Worm (Caenorhabditis elegans) whole organism, young adult: Measurements from ENCODE around the gene nsy-7.

ENCODE experiments used
- F10E7.11 ChIP-seq: sonication (generic microtip); optimal IDR thresholded peaks from 2 replicates; lab custom pipeline; 2017; ENCODE audit warnings: mild to moderate bottlenecking, missing genetic modification characterization, moderate library complexity, missing compliant biosample characterization
- K11D2.4 ChIP-seq: fragments of 200-800 bp; sonication (Bioruptor generic); IDR thresholded peaks from 2 replicates; pipeline ENCODE4 v1.3.6; 2022; ENCODE audit warnings: missing genetic modification reagents, missing genetic modification characterization, missing compliant biosample characterization
- K12H6.12 ChIP-seq: fragments of 200-800 bp; sonication (Bioruptor generic); optimal IDR thresholded peaks from 2 replicates; lab custom pipeline; 2018; ENCODE audit warnings: mild to moderate bottlenecking, missing genetic modification characterization, missing compliant biosample characterization
- T26A5.8 ChIP-seq: sonication (generic microtip); optimal IDR thresholded peaks from 2 replicates; lab custom pipeline; 2016; ENCODE audit warnings: missing genetic modification characterization, missing compliant biosample characterization
- Y53F4B.3 ChIP-seq: fragments of 200-800 bp; sonication (Bioruptor generic); IDR thresholded peaks from 2 replicates; pipeline ENCODE4 v1.3.6; 2022; ENCODE audit warnings: missing genetic modification reagents, missing genetic modification characterization, missing compliant biosample characterization
- Y53G8AR.9 ChIP-seq: fragments of 200-800 bp; sonication (Bioruptor generic); conservative IDR thresholded peaks from 2 replicates; pipeline ENCODE4 v1.3.6; 2022; ENCODE audit warnings: missing genetic modification reagents, missing genetic modification characterization, missing compliant biosample characterization
- Y67H2A.10 ChIP-seq: fragments of 200-800 bp; sonication (Bioruptor generic); conservative IDR thresholded peaks from 2 replicates; pipeline ENCODE4 v1.3.6; 2022; ENCODE audit warnings: missing genetic modification reagents, missing genetic modification characterization, missing compliant biosample characterization
- Y79H2A.3 ChIP-seq: fragments of 200-800 bp; sonication (Bioruptor generic); conservative IDR thresholded peaks from 2 replicates; pipeline ENCODE4 v1.3.6; 2022; ENCODE audit warnings: missing genetic modification reagents, missing genetic modification characterization, missing compliant biosample characterization
- aptf-2 ChIP-seq: fragments of 200-800 bp; sonication (Bioruptor generic); conservative IDR thresholded peaks from 2 replicates; pipeline ENCODE4 v1.3.6; 2022; ENCODE audit warnings: missing genetic modification reagents, missing genetic modification characterization, missing compliant biosample characterization
- aptf-3 ChIP-seq: fragments of 200-800 bp; sonication (Bioruptor generic); IDR thresholded peaks from 2 replicates; pipeline ENCODE4 v1.3.6; 2022; ENCODE audit warnings: missing genetic modification characterization, missing compliant biosample characterization
- attf-5 ChIP-seq: fragments of 200-800 bp; sonication (Bioruptor generic); optimal IDR thresholded peaks from 2 replicates; lab custom pipeline; 2018; ENCODE audit warnings: mild to moderate bottlenecking, missing genetic modification characterization, missing compliant biosample characterization
- ceh-100 ChIP-seq: fragments of 200-800 bp; sonication (Bioruptor generic); IDR thresholded peaks from 2 replicates; pipeline ENCODE4 v1.3.6; 2022; ENCODE audit warnings: missing genetic modification reagents, missing genetic modification characterization, missing compliant biosample characterization
- ceh-27 ChIP-seq: fragments of 200-800 bp; sonication (Bioruptor generic); optimal IDR thresholded peaks from 2 replicates; lab custom pipeline; 2018; ENCODE audit warnings: mild to moderate bottlenecking, missing genetic modification characterization, moderate library complexity, missing compliant biosample characterization
- ceh-79 ChIP-seq: sonication (generic microtip); optimal IDR thresholded peaks from 2 replicates; lab custom pipeline; 2017; ENCODE audit warnings: mild to moderate bottlenecking, missing genetic modification characterization, missing compliant biosample characterization
- chd-7 ChIP-seq: sonication (generic microtip); optimal IDR thresholded peaks from 2 replicates; lab custom pipeline; 2016; ENCODE audit warnings: mild to moderate bottlenecking, missing genetic modification characterization, moderate library complexity, missing compliant biosample characterization
- dpff-1 ChIP-seq: sonication (generic microtip); optimal IDR thresholded peaks from 2 replicates; lab custom pipeline; 2017; ENCODE audit warnings: mild to moderate bottlenecking, missing genetic modification characterization, missing compliant biosample characterization
- dpl-1 ChIP-seq: fragments of 150-350 bp; optimal IDR thresholded peaks from 2 replicates; lab custom pipeline; 2014; ENCODE audit warnings: missing biosample characterization, missing genetic modification reagents, missing genetic modification characterization
- egl-44 ChIP-seq: fragments of 200-800 bp; sonication (Bioruptor generic); IDR thresholded peaks from 2 replicates; pipeline ENCODE4 v1.3.6; 2022; ENCODE audit warnings: missing genetic modification reagents, missing genetic modification characterization, missing compliant biosample characterization
- fkh-3 ChIP-seq: sonication (generic microtip); optimal IDR thresholded peaks from 2 replicates; lab custom pipeline; 2016; ENCODE audit warnings: mild to moderate bottlenecking, missing genetic modification characterization, missing compliant biosample characterization
- him-1 ChIP-seq: sonication (generic microtip); optimal IDR thresholded peaks from 2 replicates; lab custom pipeline; 2016; ENCODE audit warnings: missing genotype, missing genetic modification reagents, missing genetic modification characterization, missing compliant biosample characterization
- hmg-20 ChIP-seq: fragments of 200-800 bp; sonication (Bioruptor generic); IDR thresholded peaks from 2 replicates; pipeline ENCODE4 v1.3.6; 2022; ENCODE audit warnings: missing genetic modification reagents, missing genetic modification characterization, missing compliant biosample characterization
- hrde-1 ChIP-seq: sonication (generic microtip); optimal IDR thresholded peaks from 2 replicates; lab custom pipeline; 2016; ENCODE audit warnings: missing genetic modification characterization, mild to moderate bottlenecking, missing compliant biosample characterization, moderate library complexity, missing genotype, missing genetic modification reagents, borderline replicate concordance
- hsf-1 ChIP-seq: fragments of 200-800 bp; sonication (Bioruptor generic); IDR thresholded peaks from 2 replicates; pipeline ENCODE4 v1.3.6; 2022; ENCODE audit warnings: missing genetic modification reagents, missing genetic modification characterization, missing compliant biosample characterization
- lag-1 ChIP-seq: fragments of 200-800 bp; sonication (Bioruptor generic); IDR thresholded peaks from 2 replicates; pipeline ENCODE4 v1.3.6; 2022; ENCODE audit warnings: missing genetic modification reagents, missing genetic modification characterization, missing compliant biosample characterization
- let-526 ChIP-seq: fragments of 200-800 bp; sonication (Bioruptor generic); IDR thresholded peaks from 2 replicates; pipeline ENCODE4 v1.3.6; 2022; ENCODE audit warnings: missing genetic modification reagents, missing genetic modification characterization, missing compliant biosample characterization
- lin-35 ChIP-seq, 3 experiments: fragments of 150-350 bp in 2 of 3; sonication (generic microtip) in 1 of 3; optimal IDR thresholded peaks; 2 replicates each; lab custom pipeline; 2014 to 2018; ENCODE audit warnings: missing biosample characterization in 3 of 3, missing genetic modification characterization in 3 of 3, missing genetic modification reagents in 3 of 3
- lin-40 ChIP-seq: sonication (generic microtip); optimal IDR thresholded peaks from 2 replicates; lab custom pipeline; 2016; ENCODE audit warnings: missing genetic modification characterization, mild to moderate bottlenecking, missing compliant biosample characterization, missing genotype, missing genetic modification reagents
- madf-10 ChIP-seq: sonication (generic microtip); optimal IDR thresholded peaks from 2 replicates; lab custom pipeline; 2016; ENCODE audit warnings: mild to moderate bottlenecking, missing genetic modification characterization, missing compliant biosample characterization
- madf-6 ChIP-seq: fragments of 200-800 bp; sonication (Bioruptor generic); IDR thresholded peaks from 2 replicates; pipeline ENCODE4 v1.3.6; 2022; ENCODE audit warnings: missing genetic modification reagents, missing genetic modification characterization, missing compliant biosample characterization
- mcd-1 ChIP-seq: fragments of 200-800 bp; sonication (Bioruptor generic); IDR thresholded peaks from 2 replicates; pipeline ENCODE4 v1.3.6; 2022; ENCODE audit warnings: missing genetic modification reagents, missing genetic modification characterization, missing compliant biosample characterization
- mes-4 ChIP-seq: sonication (generic microtip); optimal IDR thresholded peaks from 2 replicates; lab custom pipeline; 2016; ENCODE audit warnings: missing genotype, missing genetic modification characterization, missing compliant biosample characterization
- nfyb-1 ChIP-seq: fragments of 200-800 bp; sonication (Bioruptor generic); IDR thresholded peaks from 2 replicates; pipeline ENCODE4 v1.3.6; 2022; ENCODE audit warnings: missing genetic modification reagents, missing genetic modification characterization, missing compliant biosample characterization
- nhr-120 ChIP-seq: fragments of 200-800 bp; sonication (Bioruptor generic); IDR thresholded peaks from 2 replicates; pipeline ENCODE4 v1.3.6; 2022; ENCODE audit warnings: missing genetic modification characterization, missing compliant biosample characterization
- nhr-80 ChIP-seq: sonication (generic microtip); optimal IDR thresholded peaks from 2 replicates; lab custom pipeline; 2016; ENCODE audit warnings: missing genetic modification characterization, missing compliant biosample characterization
- nhr-90 ChIP-seq: sonication (generic microtip); optimal IDR thresholded peaks from 2 replicates; lab custom pipeline; 2016; ENCODE audit warnings: missing genotype, mild to moderate bottlenecking, missing genetic modification characterization, missing compliant biosample characterization
- pbrm-1 ChIP-seq: fragments of 200-800 bp; sonication (Bioruptor generic); IDR thresholded peaks from 2 replicates; pipeline ENCODE4 v1.3.6; 2022; ENCODE audit warnings: missing genetic modification reagents, missing genetic modification characterization, missing compliant biosample characterization
- repo-1 ChIP-seq: sonication (generic microtip); optimal IDR thresholded peaks from 2 replicates; lab custom pipeline; 2017; ENCODE audit warnings: mild to moderate bottlenecking, missing genetic modification characterization, missing compliant biosample characterization
- rpc-1 ChIP-seq, 2 experiments: fragments of 150-350 bp in 1 of 2; sonication (generic microtip) in 1 of 2; optimal IDR thresholded peaks; 2 replicates each; lab custom pipeline; 2014 to 2018; ENCODE audit warnings: missing biosample characterization in 1 of 2, missing genetic modification characterization in 1 of 2, missing genetic modification reagents in 1 of 2, missing genotype in 1 of 2
- sdz-38 ChIP-seq: sonication (generic microtip); optimal IDR thresholded peaks from 2 replicates; lab custom pipeline; 2016; ENCODE audit warnings: missing genotype, missing genetic modification characterization, missing compliant biosample characterization
- snpc-4 ChIP-seq, 5 experiments: fragments of 150-350 bp in 1 of 5; sonication (generic microtip) in 4 of 5; optimal IDR thresholded peaks; 2 replicates each; lab custom pipeline; 2014 to 2018; ENCODE audit warnings: missing genetic modification characterization in 5 of 5, missing biosample characterization in 3 of 5, antibody characterized with exemption in 2 of 5, mild to moderate bottlenecking in 2 of 5, missing compliant biosample characterization in 2 of 5, missing genotype in 2 of 5, moderate library complexity in 2 of 5, missing genetic modification reagents in 1 of 5
- tbp1 ChIP-seq: fragments of 200-800 bp; sonication (Bioruptor generic); optimal IDR thresholded peaks from 2 replicates; lab custom pipeline; 2018; ENCODE audit warnings: mild to moderate bottlenecking, missing genetic modification characterization, missing compliant biosample characterization
- unc-130 ChIP-seq: sonication (generic microtip); optimal IDR thresholded peaks from 2 replicates; lab custom pipeline; 2016; ENCODE audit warnings: missing genetic modification reagents, missing genetic modification characterization, missing compliant biosample characterization
- zim-3 ChIP-seq: sonication (generic microtip); optimal IDR thresholded peaks from 2 replicates; lab custom pipeline; 2017; ENCODE audit warnings: mild to moderate bottlenecking, missing genetic modification characterization, moderate library complexity, missing compliant biosample characterization
- ztf-18 ChIP-seq: sonication (generic microtip); optimal IDR thresholded peaks from 2 replicates; lab custom pipeline; 2016; ENCODE audit warnings: missing genotype, mild to moderate bottlenecking, missing genetic modification characterization, missing compliant biosample characterization
- ztf-25 ChIP-seq: fragments of 200-800 bp; sonication (Bioruptor generic); IDR thresholded peaks from 2 replicates; pipeline ENCODE4 v1.3.6; 2022; ENCODE audit warnings: missing genetic modification reagents, missing genetic modification characterization, missing compliant biosample characterization
- ztf-26 ChIP-seq: sonication (generic microtip); optimal IDR thresholded peaks from 2 replicates; lab custom pipeline; 2017; ENCODE audit warnings: missing genetic modification characterization, missing compliant biosample characterization
- ztf-6 ChIP-seq: fragments of 200-800 bp; sonication (Bioruptor generic); IDR thresholded peaks from 2 replicates; pipeline ENCODE4 v1.3.6; 2022; ENCODE audit warnings: missing genetic modification reagents, missing genetic modification characterization, missing compliant biosample characterization

nsy-7 gene

DNA sequence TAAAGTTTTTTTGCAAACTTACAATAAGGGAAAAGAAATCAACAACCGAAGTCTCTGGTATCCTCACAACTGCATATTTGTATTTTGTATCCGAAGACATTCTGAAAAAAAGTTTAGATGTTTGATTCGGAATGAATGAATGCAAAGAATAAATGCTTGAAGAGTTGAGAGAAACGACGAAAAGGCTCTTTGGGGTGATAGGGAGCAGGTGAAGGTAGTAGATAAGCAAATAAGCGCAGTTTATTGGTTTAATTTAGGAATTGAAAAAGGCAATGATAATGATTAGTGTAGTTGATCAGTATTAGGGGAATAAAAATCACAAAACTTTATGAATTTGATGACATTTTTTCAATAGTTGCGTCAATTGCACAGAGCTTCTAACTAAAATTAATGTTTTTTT lies at the start of gene nsy-7:
Gene nsy-7, minus strand, starts transcription at position 101 of the 400 bp plus-strand sequence.
- TF ChIP-seq lag-1 (GFP tag; lab: Robert Waterston, UW) (no peak), egl-44 (GFP tag; lab: Robert Waterston, UW) (no peak), ceh-27 (GFP tag; lab: Kevin White, UChicago) (no peak), aptf-2 (GFP tag; lab: Robert Waterston, UW) (no peak), attf-5 (GFP tag; lab: Kevin White, UChicago) (no peak), repo-1 (tag; lab: Kevin White, UChicago) (no peak), T26A5.8 (no peak), lin-35 (GFP tag; optimal IDR thresholded peaks at IDR 0.05; lab: Kevin White, UChicago) (no peak), rpc-1 (optimal IDR thresholded peaks at IDR 0.05; lab: Kevin White, UChicago) (no peak), rpc-1 (tag; optimal IDR thresholded peaks at IDR 0.05; lab: Kevin White, UChicago) (no peak), tbp1 (GFP tag; lab: Kevin White, UChicago) (no peak), mes-4 (no peak), dpff-1 (tag; lab: Kevin White, UChicago) (no peak), snpc-4 (GFP tag; optimal IDR thresholded peaks at IDR 0.05; lab: Kevin White, UChicago) (no peak), snpc-4 (tag; optimal IDR thresholded peaks at IDR 0.05; lab: Kevin White, UChicago) (no peak), zim-3 (tag; lab: Kevin White, UChicago) (no peak), ceh-100 (GFP tag; lab: Robert Waterston, UW) (no peak), mcd-1 (GFP tag; lab: Robert Waterston, UW) (no peak), lin-40 (tag; lab: Kevin White, UChicago) (no peak), ceh-79 (no peak), hmg-20 (GFP tag; lab: Robert Waterston, UW) (no peak), hrde-1 (tag; lab: Kevin White, UChicago) (no peak)
- TF ChIP-seq, all 124 proteins: peak for 0

- TF ChIP-seq lin-35 (GFP tag; optimal IDR thresholded peaks at IDR 0.05; lab: Kevin White, UChicago): no peak
- no peak for TF ChIP-seq madf-10 (tag; lab: Kevin White, UChicago)
- no peak for TF ChIP-seq Y79H2A.3 (GFP tag; lab: Robert Waterston, UW)
- TF ChIP-seq unc-130: no peak
- TF ChIP-seq madf-6 (GFP tag; lab: Robert Waterston, UW): 0 out of 2 replicates have a peak, but pooled peaks have one; percentile 19
- TF ChIP-seq K12H6.12 (tag; lab: Kevin White, UChicago): peak; percentile 33
- no peak for TF ChIP-seq ztf-6 (GFP tag; lab: Robert Waterston, UW)
- TF ChIP-seq nhr-120 (GFP tag; lab: Robert Waterston, UW): no peak
- TF ChIP-seq sdz-38 (tag; lab: Kevin White, UChicago): no peak
- no peak for TF ChIP-seq dpff-1 (tag; lab: Kevin White, UChicago)
- TF ChIP-seq Y67H2A.10 (GFP tag; lab: Robert Waterston, UW): no peak
- no peak for TF ChIP-seq let-526 (GFP tag; lab: Robert Waterston, UW)
- TF ChIP-seq ztf-18: no peak
- no peak for TF ChIP-seq aptf-3
- TF ChIP-seq ztf-25 (GFP tag; lab: Robert Waterston, UW): no peak
- no peak for TF ChIP-seq him-1 (tag; lab: Kevin White, UChicago)
- no peak for TF ChIP-seq ztf-26
- TF ChIP-seq K11D2.4 (GFP tag; lab: Robert Waterston, UW): no peak
- TF ChIP-seq repo-1 (tag; lab: Kevin White, UChicago): no peak
- TF ChIP-seq nhr-90: no peak
- no peak for TF ChIP-seq F10E7.11 (tag; lab: Kevin White, UChicago)
- TF ChIP-seq nfyb-1 (GFP tag; lab: Robert Waterston, UW): no peak
- TF ChIP-seq mes-4: no peak
- TF ChIP-seq fkh-3: no peak
- TF ChIP-seq lin-40 (tag; lab: Kevin White, UChicago): no peak
- TF ChIP-seq Y53G8AR.9 (GFP tag; lab: Robert Waterston, UW): no peak
- TF ChIP-seq ceh-79: no peak
- peak; percentile 33 for TF ChIP-seq dpl-1
- TF ChIP-seq nhr-80 (tag; lab: Kevin White, UChicago): peak; percentile 57
- no peak for TF ChIP-seq hsf-1 (GFP tag; lab: Robert Waterston, UW)
- TF ChIP-seq pbrm-1 (GFP tag; lab: Robert Waterston, UW): no peak
- TF ChIP-seq Y53F4B.3 (GFP tag; lab: Robert Waterston, UW): no peak
- TF ChIP-seq chd-7 (tag; lab: Kevin White, UChicago): no peak
Observed at ce11 chrIV:8136005-8136512, 49.6 kb upstream of the nsy-7 start, which contains the start of the genes isp-1 and islo-1. isp-1 (minus strand) TSS chrIV:8136055. islo-1 (plus strand) TSS chrIV:8136389.
